Worm (Caenorhabditis elegans): ENCODE data around the gene sel-11.

ce11 chrV:11802508-11802907, 35.4 kb downstream of the sel-11 start:
- TF ChIP-seq ref-1 (GFP tag; conservative IDR thresholded peaks at IDR 0.05) (no peak), cog-1 (tag; optimal IDR thresholded peaks at IDR 0.05) (no peak), ztf-29 (GFP tag; IDR thresholded peaks at IDR 0.05) (no peak), flt-1 (GFP tag; IDR thresholded peaks at IDR 0.05) (no peak), med-1 (GFP tag; optimal IDR thresholded peaks at IDR 0.05; ENCODE audit: insufficient read depth) (no peak), ztf-23 (GFP tag; IDR thresholded peaks at IDR 0.05) (no peak), tab-1 (GFP tag; IDR thresholded peaks at IDR 0.05) (no peak)
